Worm (Caenorhabditis elegans): Measurements from ENCODE around the gene F58G6.7.

DNA sequence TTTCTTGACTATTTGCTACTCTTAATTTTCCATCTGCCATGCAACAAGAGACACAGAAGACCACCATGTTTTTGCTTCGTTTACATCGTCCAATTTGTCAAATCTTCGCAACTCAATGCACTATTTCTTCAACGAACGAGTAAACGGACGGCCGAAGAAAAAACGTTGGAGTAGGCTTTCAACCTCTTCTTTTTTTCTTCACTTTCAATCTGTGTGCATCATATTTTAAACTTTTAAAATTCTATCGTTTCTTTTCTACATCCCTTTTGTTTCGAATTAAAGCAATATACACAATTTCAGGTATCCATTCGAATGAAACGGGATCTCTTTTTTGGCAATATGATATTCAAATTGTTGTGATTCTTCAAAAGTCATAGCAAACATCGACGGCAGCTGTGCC is 3.6 kb downstream of the F58G6.7 start, which contains the start of gene acc-1:
- TF ChIP-seq pha-4 (tag; optimal IDR thresholded peaks at IDR 0.05) (no peak), ztf-11 (tag; optimal IDR thresholded peaks at IDR 0.05) (no peak), nhr-237 (tag; optimal IDR thresholded peaks at IDR 0.05) (no peak), sptf-1 (tag; optimal IDR thresholded peaks at IDR 0.05) (no peak), snpc-4 (tag; optimal IDR thresholded peaks at IDR 0.05) (no peak), unc-62 (GFP tag; optimal IDR thresholded peaks at IDR 0.05) (no peak), ces-1 (GFP tag; optimal IDR thresholded peaks at IDR 0.05) (no peak), blmp-1 (tag; optimal IDR thresholded peaks at IDR 0.05) (no peak), elt-3 (tag; optimal IDR thresholded peaks at IDR 0.05) (no peak), mep-1 (tag; optimal IDR thresholded peaks at IDR 0.05) (no peak), lin-13 (tag; optimal IDR thresholded peaks at IDR 0.05) (no peak), ceh-83 (GFP tag; optimal IDR thresholded peaks at IDR 0.05) (no peak), nhr-12 (tag; optimal IDR thresholded peaks at IDR 0.05) (no peak)
